Worm (Caenorhabditis elegans) whole organism, L2 larva: Measurements from ENCODE around the gene H28G03.2.

Experiments used
- C34F6.9 ChIP-seq: fragments of 150-350 bp; optimal IDR thresholded peaks from 2 replicates; lab custom pipeline; 2014; ENCODE audit warnings: missing biosample characterization, missing genetic modification characterization
- F13H6.1 ChIP-seq: sonication (generic microtip); optimal IDR thresholded peaks from 2 replicates; lab custom pipeline; 2016; ENCODE audit warnings: missing genetic modification characterization, missing compliant biosample characterization
- R02D3.7 ChIP-seq: fragments of 150-350 bp; optimal IDR thresholded peaks from 2 replicates; lab custom pipeline; 2014; ENCODE audit warnings: missing biosample characterization, missing genetic modification characterization
- Y55F3AM.14 ChIP-seq: fragments of 200-800 bp; sonication (Bioruptor generic); optimal IDR thresholded peaks from 2 replicates; lab custom pipeline; 2018; ENCODE audit warnings: mild to moderate bottlenecking, missing genetic modification characterization, missing compliant biosample characterization
- ZK546.5 ChIP-seq: sonication (generic microtip); optimal IDR thresholded peaks from 2 replicates; lab custom pipeline; 2017; ENCODE audit warnings: missing biosample characterization, missing genetic modification characterization
- alr-1 ChIP-seq: fragments of 150-350 bp; optimal IDR thresholded peaks from 2 replicates; lab custom pipeline; 2014; ENCODE audit warnings: missing biosample characterization, missing genetic modification characterization
- aly-2 ChIP-seq: fragments of 150-350 bp; optimal IDR thresholded peaks from 2 replicates; lab custom pipeline; 2014; ENCODE audit warnings: missing biosample characterization, missing genetic modification characterization
- ama-1 ChIP-seq: fragments of 150-350 bp; optimal IDR thresholded peaks from 2 replicates; lab custom pipeline; 2018; ENCODE audit warnings: inconsistent platforms
- blmp-1 ChIP-seq: sonication (generic microtip); optimal IDR thresholded peaks from 2 replicates; lab custom pipeline; 2017; ENCODE audit warnings: missing genetic modification characterization, mild to moderate bottlenecking, missing compliant biosample characterization, antibody characterized with exemption, moderate library complexity; ENCODE audit not compliant: insufficient read depth
- ceh-16 ChIP-seq: fragments of 150-350 bp; optimal IDR thresholded peaks from 2 replicates; lab custom pipeline; 2014; ENCODE audit warnings: missing biosample characterization, missing genetic modification characterization
- ceh-82 ChIP-seq: fragments of 150-350 bp; optimal IDR thresholded peaks from 2 replicates; lab custom pipeline; 2014; ENCODE audit warnings: missing biosample characterization, missing genetic modification characterization
- crh-2 ChIP-seq: sonication (generic microtip); optimal IDR thresholded peaks from 2 replicates; lab custom pipeline; 2017; ENCODE audit warnings: missing biosample characterization, missing genetic modification characterization
- dmd-4 ChIP-seq: sonication (generic microtip); optimal IDR thresholded peaks from 2 replicates; lab custom pipeline; 2017; ENCODE audit warnings: missing biosample characterization, missing genetic modification characterization
- egl-27 ChIP-seq: sonication (generic microtip); optimal IDR thresholded peaks from 3 replicates; lab custom pipeline; 2017; ENCODE audit warnings: missing biosample characterization, missing genetic modification reagents, missing genetic modification characterization
- elt-1 ChIP-seq: fragments of 150-350 bp; optimal IDR thresholded peaks from 2 replicates; lab custom pipeline; 2014; ENCODE audit warnings: missing biosample characterization, missing genetic modification characterization
- elt-3 ChIP-seq: sonication (generic microtip); optimal IDR thresholded peaks from 2 replicates; lab custom pipeline; 2017; ENCODE audit warnings: missing biosample characterization, missing genetic modification characterization
- fos-1 ChIP-seq: fragments of 150-350 bp; optimal IDR thresholded peaks from 2 replicates; lab custom pipeline; 2014; ENCODE audit warnings: missing biosample characterization, missing genetic modification characterization
- gmeb-1 ChIP-seq: fragments of 150-350 bp; optimal IDR thresholded peaks from 2 replicates; lab custom pipeline; 2014; ENCODE audit warnings: missing biosample characterization, missing genetic modification characterization
- lin-11 ChIP-seq: fragments of 150-350 bp; sonication (generic microtip); optimal IDR thresholded peaks from 2 replicates; lab custom pipeline; 2014; ENCODE audit warnings: missing biosample characterization, missing genetic modification characterization, inconsistent platforms, mixed read lengths
- lin-13 ChIP-seq: fragments of 150-350 bp; optimal IDR thresholded peaks from 2 replicates; lab custom pipeline; 2014; ENCODE audit warnings: missing biosample characterization, missing genetic modification reagents, missing genetic modification characterization
- lin-39 ChIP-seq: fragments of 150-350 bp; optimal IDR thresholded peaks from 2 replicates; lab custom pipeline; 2014; ENCODE audit warnings: missing biosample characterization, missing genetic modification reagents, missing genetic modification characterization
- lsy-2 ChIP-seq, 2 experiments: fragments of 150-350 bp in 1 of 2; sonication (generic microtip) in 1 of 2; optimal IDR thresholded peaks; 2 replicates each; lab custom pipeline; 2014 to 2017; ENCODE audit warnings: missing biosample characterization in 2 of 2, missing genetic modification characterization in 2 of 2
- mab-5 ChIP-seq: fragments of 150-350 bp; optimal IDR thresholded peaks from 2 replicates; lab custom pipeline; 2014; ENCODE audit warnings: missing biosample characterization, missing genetic modification characterization
- mbf-1 ChIP-seq: sonication (generic microtip); optimal IDR thresholded peaks from 2 replicates; lab custom pipeline; 2017; ENCODE audit warnings: missing biosample characterization, missing genetic modification characterization
- mdl-1 ChIP-seq, 2 experiments: fragments of 150-350 bp in 1 of 2; sonication (generic microtip) in 1 of 2; optimal IDR thresholded peaks; 2 replicates each; lab custom pipeline; 2017; ENCODE audit warnings: missing biosample characterization in 2 of 2, missing genetic modification characterization in 2 of 2
- nhr-10 ChIP-seq: sonication (generic microtip); optimal IDR thresholded peaks from 2 replicates; lab custom pipeline; 2017; ENCODE audit warnings: missing biosample characterization, missing genetic modification characterization
- nhr-11 ChIP-seq: fragments of 150-350 bp; optimal IDR thresholded peaks from 2 replicates; lab custom pipeline; 2014; ENCODE audit warnings: missing biosample characterization, missing genetic modification characterization
- nhr-12 ChIP-seq: fragments of 150-350 bp; optimal IDR thresholded peaks from 2 replicates; lab custom pipeline; 2014; ENCODE audit warnings: missing biosample characterization, missing genetic modification characterization
- nhr-129 ChIP-seq: fragments of 150-350 bp; optimal IDR thresholded peaks from 2 replicates; lab custom pipeline; 2014; ENCODE audit warnings: missing biosample characterization, missing genetic modification characterization
- nhr-21 ChIP-seq: fragments of 150-350 bp; optimal IDR thresholded peaks from 2 replicates; lab custom pipeline; 2014; ENCODE audit warnings: missing biosample characterization, missing genetic modification characterization
- nhr-23 ChIP-seq: fragments of 150-350 bp; optimal IDR thresholded peaks from 2 replicates; lab custom pipeline; 2014; ENCODE audit warnings: missing biosample characterization, missing genetic modification reagents, missing genetic modification characterization
- nhr-237 ChIP-seq: fragments of 150-350 bp; optimal IDR thresholded peaks from 2 replicates; lab custom pipeline; 2014; ENCODE audit warnings: missing biosample characterization, missing genetic modification characterization
- nhr-25 ChIP-seq: fragments of 150-350 bp; sonication (generic microtip); optimal IDR thresholded peaks from 3 replicates; lab custom pipeline; 2014; ENCODE audit warnings: missing biosample characterization, missing genetic modification characterization
- nhr-6 ChIP-seq: fragments of 150-350 bp; optimal IDR thresholded peaks from 2 replicates; lab custom pipeline; 2014; ENCODE audit warnings: missing biosample characterization, missing genetic modification characterization
- nhr-77 ChIP-seq: fragments of 150-350 bp; optimal IDR thresholded peaks from 2 replicates; lab custom pipeline; 2014; ENCODE audit warnings: missing biosample characterization, missing genetic modification characterization
- peb-1 ChIP-seq: fragments of 150-350 bp; optimal IDR thresholded peaks from 2 replicates; lab custom pipeline; 2014; ENCODE audit warnings: missing biosample characterization, missing genetic modification characterization
- sem-4 ChIP-seq: fragments of 150-350 bp; optimal IDR thresholded peaks from 2 replicates; lab custom pipeline; 2014; ENCODE audit warnings: missing biosample characterization, missing genetic modification reagents, missing genetic modification characterization
- skn-1 ChIP-seq: sonication (generic microtip); optimal IDR thresholded peaks from 2 replicates; lab custom pipeline; 2017; ENCODE audit warnings: missing biosample characterization, missing genetic modification characterization
- sma-3 ChIP-seq: sonication (generic microtip); optimal IDR thresholded peaks from 2 replicates; lab custom pipeline; 2016; ENCODE audit warnings: missing genetic modification reagents, missing genetic modification characterization, missing compliant biosample characterization
- sma-9 ChIP-seq, 2 experiments: fragments of 150-350 bp in 1 of 2; sonication (generic microtip) in 1 of 2; optimal IDR thresholded peaks; 2 replicates each; lab custom pipeline; 2014 to 2016; ENCODE audit warnings: missing genetic modification characterization in 2 of 2, mild to moderate bottlenecking in 1 of 2, missing biosample characterization in 1 of 2, missing compliant biosample characterization in 1 of 2, missing genetic modification reagents in 1 of 2, moderate library complexity in 1 of 2
- snpc-4 ChIP-seq: fragments of 150-350 bp; optimal IDR thresholded peaks from 2 replicates; lab custom pipeline; 2014; ENCODE audit warnings: missing biosample characterization, missing genetic modification characterization
- unc-39 ChIP-seq: fragments of 150-350 bp; optimal IDR thresholded peaks from 2 replicates; lab custom pipeline; 2014; ENCODE audit warnings: missing biosample characterization, missing genetic modification characterization
- unc-55 ChIP-seq: fragments of 150-350 bp; sonication (generic microtip); optimal IDR thresholded peaks from 3 replicates; lab custom pipeline; 2014; ENCODE audit warnings: missing biosample characterization, missing genetic modification reagents, missing genetic modification characterization
- unc-62 ChIP-seq: fragments of 150-350 bp; optimal IDR thresholded peaks from 2 replicates; lab custom pipeline; 2014; ENCODE audit warnings: missing biosample characterization, missing genetic modification reagents, missing genetic modification characterization
- zag-1 ChIP-seq: fragments of 150-350 bp; optimal IDR thresholded peaks from 2 replicates; lab custom pipeline; 2014; ENCODE audit warnings: missing biosample characterization, missing genetic modification characterization
- ztf-1 ChIP-seq: fragments of 200-800 bp; sonication (Bioruptor generic); conservative IDR thresholded peaks from 2 replicates; pipeline ENCODE4 v1.3.6; 2022; ENCODE audit warnings: missing genetic modification characterization, missing compliant biosample characterization
- ztf-11 ChIP-seq: sonication (generic microtip); optimal IDR thresholded peaks from 2 replicates; lab custom pipeline; 2017; ENCODE audit warnings: missing biosample characterization, missing genetic modification characterization
- ztf-4 ChIP-seq: fragments of 150-350 bp; optimal IDR thresholded peaks from 2 replicates; lab custom pipeline; 2014; ENCODE audit warnings: missing biosample characterization, missing genetic modification characterization

The H28G03.2 gene

ce11 chrX:5244041-5244440, 38.5 kb downstream of the H28G03.2 start, which contains the start of gene Y34B4A.7:
Gene Y34B4A.7, plus strand, starts transcription at chrX:5244337.
- peak; percentile 73 for TF ChIP-seq mab-5 (tag; lab: Kevin White, UChicago)
- no peak for TF ChIP-seq dmd-4
- no peak for TF ChIP-seq unc-39 (tag; lab: Kevin White, UChicago)
- TF ChIP-seq lin-13 (GFP tag; lab: Kevin White, UChicago) = peak; percentile 61
- no peak for TF ChIP-seq ama-1 (lab: Kevin White, UChicago)
- TF ChIP-seq skn-1 (tag; lab: Kevin White, UChicago) = no peak
- TF ChIP-seq elt-1 = no peak
- no peak for TF ChIP-seq nhr-23 (tag; lab: Kevin White, UChicago)
- no peak for TF ChIP-seq mdl-1 (tag; optimal IDR thresholded peaks at IDR 0.05; lab: Kevin White, UChicago)
- no peak for TF ChIP-seq aly-2 (tag; lab: Kevin White, UChicago)
- no peak for TF ChIP-seq nhr-11 (tag; lab: Kevin White, UChicago)
- peak; percentile 52 for TF ChIP-seq gmeb-1 (tag; lab: Kevin White, UChicago)
- peak; percentile 82 for TF ChIP-seq F13H6.1 (tag; lab: Kevin White, UChicago)
- peak; percentile 72 for TF ChIP-seq nhr-25 (tag; lab: Kevin White, UChicago)
- TF ChIP-seq ZK546.5 = no peak
- no peak for TF ChIP-seq nhr-12 (tag; lab: Kevin White, UChicago)
- TF ChIP-seq zag-1 (tag; lab: Kevin White, UChicago) = no peak
- peak; percentile 1 for TF ChIP-seq egl-27 (tag; lab: Kevin White, UChicago)
- peak; percentile 81 for TF ChIP-seq sma-9 (GFP tag; optimal IDR thresholded peaks at IDR 0.05; lab: Kevin White, UChicago)
- TF ChIP-seq sma-9 (tag; optimal IDR thresholded peaks at IDR 0.05; lab: Kevin White, UChicago) = no peak
- peak; percentile 61 for TF ChIP-seq blmp-1
- TF ChIP-seq sem-4 (tag; lab: Kevin White, UChicago) = peak; percentile 67
- TF ChIP-seq lsy-2 (tag; optimal IDR thresholded peaks at IDR 0.05; lab: Kevin White, UChicago) = peak; percentile 48 to 75
- TF ChIP-seq unc-62 (GFP tag; lab: Kevin White, UChicago) = no peak
- TF ChIP-seq unc-55 (GFP tag; lab: Kevin White, UChicago) = peak; percentile 76
- no peak for TF ChIP-seq R02D3.7 (tag; lab: Kevin White, UChicago)
- no peak for TF ChIP-seq peb-1 (tag; lab: Kevin White, UChicago)
- TF ChIP-seq lin-11 (tag; lab: Kevin White, UChicago) = peak; percentile 11
- TF ChIP-seq Y55F3AM.14 = peak; percentile 29
- TF ChIP-seq nhr-237 (tag; lab: Kevin White, UChicago) = no peak
- peak; percentile 75 for TF ChIP-seq crh-2 (tag; lab: Kevin White, UChicago)
- no peak for TF ChIP-seq alr-1 (tag; lab: Kevin White, UChicago)
- no peak for TF ChIP-seq nhr-77 (tag; lab: Kevin White, UChicago)
- TF ChIP-seq ztf-4 (tag; lab: Kevin White, UChicago) = no peak
- no peak for TF ChIP-seq mbf-1 (tag; lab: Kevin White, UChicago)
- peak; percentile 78 for TF ChIP-seq ceh-16 (tag; lab: Kevin White, UChicago)
- TF ChIP-seq sma-3 (GFP tag; lab: Kevin White, UChicago) = peak; percentile 67
- TF ChIP-seq nhr-21 (tag; lab: Kevin White, UChicago) = peak; percentile 12
- no peak for TF ChIP-seq ztf-1
- peak; percentile 7 for TF ChIP-seq snpc-4 (tag; lab: Kevin White, UChicago)
- TF ChIP-seq ceh-82 (tag; lab: Kevin White, UChicago) = no peak
- no peak for TF ChIP-seq ztf-11 (tag; lab: Kevin White, UChicago)
- TF ChIP-seq C34F6.9 (tag; lab: Kevin White, UChicago) = peak; percentile 74
- TF ChIP-seq nhr-129 (tag; lab: Kevin White, UChicago) = peak; percentile 40
- no peak for TF ChIP-seq lin-39 (tag; lab: Kevin White, UChicago)
- no peak for TF ChIP-seq elt-3 (tag; lab: Kevin White, UChicago)
- peak; percentile 17 for TF ChIP-seq nhr-6 (tag; lab: Kevin White, UChicago)
- TF ChIP-seq fos-1 (tag; lab: Kevin White, UChicago) = peak; percentile 67
- TF ChIP-seq nhr-10 (tag; lab: Kevin White, UChicago) = no peak
